Worm (Caenorhabditis elegans) whole organism, L3 larva: Measurements from ENCODE around the gene Y53G8AR.1.

Experiments used
- R02D3.7 ChIP-seq: fragments of 150-350 bp; optimal IDR thresholded peaks from 2 replicates; lab custom pipeline; 2014; ENCODE audit warnings: missing biosample characterization, missing genetic modification characterization
- egl-27 ChIP-seq: sonication (generic microtip); optimal IDR thresholded peaks from 4 replicates; lab custom pipeline; 2017; ENCODE audit warnings: missing biosample characterization, missing genetic modification reagents, missing genetic modification characterization
- fos-1 ChIP-seq: fragments of 150-350 bp; optimal IDR thresholded peaks from 2 replicates; lab custom pipeline; 2014; ENCODE audit warnings: missing biosample characterization, missing genetic modification characterization
- mdl-1 ChIP-seq: fragments of 150-350 bp; optimal IDR thresholded peaks from 2 replicates; lab custom pipeline; 2014; ENCODE audit warnings: missing biosample characterization, missing genetic modification characterization
- nhr-76 ChIP-seq: fragments of 150-350 bp; sonication (generic microtip); optimal IDR thresholded peaks from 5 replicates; lab custom pipeline; 2014; ENCODE audit warnings: missing biosample characterization, missing genetic modification characterization
- skn-1 ChIP-seq: fragments of 150-350 bp; optimal IDR thresholded peaks from 2 replicates; lab custom pipeline; 2014; ENCODE audit warnings: missing biosample characterization, missing genetic modification characterization
- snpc-4 ChIP-seq: fragments of 150-350 bp; optimal IDR thresholded peaks from 2 replicates; lab custom pipeline; 2014; ENCODE audit warnings: missing biosample characterization, missing genetic modification characterization
- unc-62 ChIP-seq: fragments of 150-350 bp; sonication (generic microtip); optimal IDR thresholded peaks from 4 replicates; lab custom pipeline; 2014; ENCODE audit warnings: missing biosample characterization, missing genetic modification reagents, missing genetic modification characterization
- ztf-4 ChIP-seq: fragments of 150-350 bp; optimal IDR thresholded peaks from 2 replicates; lab custom pipeline; 2014; ENCODE audit warnings: missing biosample characterization, missing genetic modification characterization

DNA sequence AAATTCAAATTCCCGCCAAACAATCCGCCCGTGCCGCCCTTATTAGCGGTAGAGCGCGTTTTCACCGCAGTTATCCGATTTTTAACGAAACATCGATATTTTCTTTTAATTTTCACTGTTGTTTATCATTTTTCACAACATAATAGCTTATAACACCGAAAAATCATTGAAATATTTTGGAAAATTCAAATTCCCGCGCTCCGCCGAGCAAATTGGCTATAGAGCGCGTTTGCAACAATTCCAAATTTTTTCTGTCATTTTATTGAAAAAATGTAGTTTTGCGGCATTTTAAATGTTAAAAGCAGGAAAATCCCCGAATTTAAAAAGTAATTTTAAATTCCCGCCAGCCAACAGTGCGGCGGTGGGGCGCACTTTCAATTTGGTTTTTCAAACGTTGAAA is 23.1 kb upstream of the Y53G8AR.1 start:
- no peak for TF ChIP-seq egl-27 (tag; lab: Kevin White, UChicago)
- no peak for TF ChIP-seq fos-1
- no peak for TF ChIP-seq snpc-4 (tag; lab: Kevin White, UChicago)
- no peak for TF ChIP-seq mdl-1
- no peak for TF ChIP-seq R02D3.7
- TF ChIP-seq skn-1: no peak
- TF ChIP-seq nhr-76 (tag; lab: Kevin White, UChicago): no peak
- TF ChIP-seq unc-62 (GFP tag; lab: Kevin White, UChicago): no peak
- TF ChIP-seq ztf-4 (tag; lab: Kevin White, UChicago): no peak
